Worm (Caenorhabditis elegans) whole organism, L2 larva: Measurements from ENCODE around the gene syx-2.
A peak's percentile ranks its signal among the peaks of the same experiment; 100 is the strongest.
"Not testable (repeated sequence)": the region's sequence is repeated elsewhere in the genome, so short reads cannot be mapped to it uniquely, and the experiment has no call there.

Experiments used
- C34F6.9 ChIP-seq: fragments of 150-350 bp; optimal IDR thresholded peaks from 2 replicates; lab custom pipeline; 2014; ENCODE audit warnings: missing biosample characterization, missing genetic modification characterization
- F13H6.1 ChIP-seq: sonication (generic microtip); optimal IDR thresholded peaks from 2 replicates; lab custom pipeline; 2016; ENCODE audit warnings: missing genetic modification characterization, missing compliant biosample characterization
- R02D3.7 ChIP-seq: fragments of 150-350 bp; optimal IDR thresholded peaks from 2 replicates; lab custom pipeline; 2014; ENCODE audit warnings: missing biosample characterization, missing genetic modification characterization
- Y55F3AM.14 ChIP-seq: fragments of 200-800 bp; sonication (Bioruptor generic); optimal IDR thresholded peaks from 2 replicates; lab custom pipeline; 2018; ENCODE audit warnings: mild to moderate bottlenecking, missing genetic modification characterization, missing compliant biosample characterization
- ZK546.5 ChIP-seq: sonication (generic microtip); optimal IDR thresholded peaks from 2 replicates; lab custom pipeline; 2017; ENCODE audit warnings: missing biosample characterization, missing genetic modification characterization
- alr-1 ChIP-seq: fragments of 150-350 bp; optimal IDR thresholded peaks from 2 replicates; lab custom pipeline; 2014; ENCODE audit warnings: missing biosample characterization, missing genetic modification characterization
- aly-2 ChIP-seq: fragments of 150-350 bp; optimal IDR thresholded peaks from 2 replicates; lab custom pipeline; 2014; ENCODE audit warnings: missing biosample characterization, missing genetic modification characterization
- ama-1 ChIP-seq: fragments of 150-350 bp; optimal IDR thresholded peaks from 2 replicates; lab custom pipeline; 2018; ENCODE audit warnings: inconsistent platforms
- blmp-1 ChIP-seq: sonication (generic microtip); optimal IDR thresholded peaks from 2 replicates; lab custom pipeline; 2017; ENCODE audit warnings: missing genetic modification characterization, mild to moderate bottlenecking, missing compliant biosample characterization, antibody characterized with exemption, moderate library complexity; ENCODE audit not compliant: insufficient read depth
- ceh-16 ChIP-seq: fragments of 150-350 bp; optimal IDR thresholded peaks from 2 replicates; lab custom pipeline; 2014; ENCODE audit warnings: missing biosample characterization, missing genetic modification characterization
- crh-2 ChIP-seq: sonication (generic microtip); optimal IDR thresholded peaks from 2 replicates; lab custom pipeline; 2017; ENCODE audit warnings: missing biosample characterization, missing genetic modification characterization
- egl-27 ChIP-seq: sonication (generic microtip); optimal IDR thresholded peaks from 3 replicates; lab custom pipeline; 2017; ENCODE audit warnings: missing biosample characterization, missing genetic modification reagents, missing genetic modification characterization
- elt-1 ChIP-seq: fragments of 150-350 bp; optimal IDR thresholded peaks from 2 replicates; lab custom pipeline; 2014; ENCODE audit warnings: missing biosample characterization, missing genetic modification characterization
- elt-3 ChIP-seq: sonication (generic microtip); optimal IDR thresholded peaks from 2 replicates; lab custom pipeline; 2017; ENCODE audit warnings: missing biosample characterization, missing genetic modification characterization
- fos-1 ChIP-seq: fragments of 150-350 bp; optimal IDR thresholded peaks from 2 replicates; lab custom pipeline; 2014; ENCODE audit warnings: missing biosample characterization, missing genetic modification characterization
- gmeb-1 ChIP-seq: fragments of 150-350 bp; optimal IDR thresholded peaks from 2 replicates; lab custom pipeline; 2014; ENCODE audit warnings: missing biosample characterization, missing genetic modification characterization
- lin-11 ChIP-seq: fragments of 150-350 bp; sonication (generic microtip); optimal IDR thresholded peaks from 2 replicates; lab custom pipeline; 2014; ENCODE audit warnings: missing biosample characterization, missing genetic modification characterization, inconsistent platforms, mixed read lengths
- lin-13 ChIP-seq: fragments of 150-350 bp; optimal IDR thresholded peaks from 2 replicates; lab custom pipeline; 2014; ENCODE audit warnings: missing biosample characterization, missing genetic modification reagents, missing genetic modification characterization
- lin-39 ChIP-seq: fragments of 150-350 bp; optimal IDR thresholded peaks from 2 replicates; lab custom pipeline; 2014; ENCODE audit warnings: missing biosample characterization, missing genetic modification reagents, missing genetic modification characterization
- lsy-2 ChIP-seq, 2 experiments: fragments of 150-350 bp in 1 of 2; sonication (generic microtip) in 1 of 2; optimal IDR thresholded peaks; 2 replicates each; lab custom pipeline; 2014 to 2017; ENCODE audit warnings: missing biosample characterization in 2 of 2, missing genetic modification characterization in 2 of 2
- mab-5 ChIP-seq: fragments of 150-350 bp; optimal IDR thresholded peaks from 2 replicates; lab custom pipeline; 2014; ENCODE audit warnings: missing biosample characterization, missing genetic modification characterization
- mbf-1 ChIP-seq: sonication (generic microtip); optimal IDR thresholded peaks from 2 replicates; lab custom pipeline; 2017; ENCODE audit warnings: missing biosample characterization, missing genetic modification characterization
- mdl-1 ChIP-seq, 2 experiments: fragments of 150-350 bp in 1 of 2; sonication (generic microtip) in 1 of 2; optimal IDR thresholded peaks; 2 replicates each; lab custom pipeline; 2017; ENCODE audit warnings: missing biosample characterization in 2 of 2, missing genetic modification characterization in 2 of 2
- nhr-10 ChIP-seq: sonication (generic microtip); optimal IDR thresholded peaks from 2 replicates; lab custom pipeline; 2017; ENCODE audit warnings: missing biosample characterization, missing genetic modification characterization
- nhr-11 ChIP-seq: fragments of 150-350 bp; optimal IDR thresholded peaks from 2 replicates; lab custom pipeline; 2014; ENCODE audit warnings: missing biosample characterization, missing genetic modification characterization
- nhr-12 ChIP-seq: fragments of 150-350 bp; optimal IDR thresholded peaks from 2 replicates; lab custom pipeline; 2014; ENCODE audit warnings: missing biosample characterization, missing genetic modification characterization
- nhr-129 ChIP-seq: fragments of 150-350 bp; optimal IDR thresholded peaks from 2 replicates; lab custom pipeline; 2014; ENCODE audit warnings: missing biosample characterization, missing genetic modification characterization
- nhr-21 ChIP-seq: fragments of 150-350 bp; optimal IDR thresholded peaks from 2 replicates; lab custom pipeline; 2014; ENCODE audit warnings: missing biosample characterization, missing genetic modification characterization
- nhr-23 ChIP-seq: fragments of 150-350 bp; optimal IDR thresholded peaks from 2 replicates; lab custom pipeline; 2014; ENCODE audit warnings: missing biosample characterization, missing genetic modification reagents, missing genetic modification characterization
- nhr-237 ChIP-seq: fragments of 150-350 bp; optimal IDR thresholded peaks from 2 replicates; lab custom pipeline; 2014; ENCODE audit warnings: missing biosample characterization, missing genetic modification characterization
- nhr-25 ChIP-seq: fragments of 150-350 bp; sonication (generic microtip); optimal IDR thresholded peaks from 3 replicates; lab custom pipeline; 2014; ENCODE audit warnings: missing biosample characterization, missing genetic modification characterization
- nhr-6 ChIP-seq: fragments of 150-350 bp; optimal IDR thresholded peaks from 2 replicates; lab custom pipeline; 2014; ENCODE audit warnings: missing biosample characterization, missing genetic modification characterization
- nhr-77 ChIP-seq: fragments of 150-350 bp; optimal IDR thresholded peaks from 2 replicates; lab custom pipeline; 2014; ENCODE audit warnings: missing biosample characterization, missing genetic modification characterization
- peb-1 ChIP-seq: fragments of 150-350 bp; optimal IDR thresholded peaks from 2 replicates; lab custom pipeline; 2014; ENCODE audit warnings: missing biosample characterization, missing genetic modification characterization
- sem-4 ChIP-seq: fragments of 150-350 bp; optimal IDR thresholded peaks from 2 replicates; lab custom pipeline; 2014; ENCODE audit warnings: missing biosample characterization, missing genetic modification reagents, missing genetic modification characterization
- skn-1 ChIP-seq: sonication (generic microtip); optimal IDR thresholded peaks from 2 replicates; lab custom pipeline; 2017; ENCODE audit warnings: missing biosample characterization, missing genetic modification characterization
- sma-3 ChIP-seq: sonication (generic microtip); optimal IDR thresholded peaks from 2 replicates; lab custom pipeline; 2016; ENCODE audit warnings: missing genetic modification reagents, missing genetic modification characterization, missing compliant biosample characterization
- sma-9 ChIP-seq, 2 experiments: fragments of 150-350 bp in 1 of 2; sonication (generic microtip) in 1 of 2; optimal IDR thresholded peaks; 2 replicates each; lab custom pipeline; 2014 to 2016; ENCODE audit warnings: missing genetic modification characterization in 2 of 2, mild to moderate bottlenecking in 1 of 2, missing biosample characterization in 1 of 2, missing compliant biosample characterization in 1 of 2, missing genetic modification reagents in 1 of 2, moderate library complexity in 1 of 2
- snpc-4 ChIP-seq: fragments of 150-350 bp; optimal IDR thresholded peaks from 2 replicates; lab custom pipeline; 2014; ENCODE audit warnings: missing biosample characterization, missing genetic modification characterization
- unc-39 ChIP-seq: fragments of 150-350 bp; optimal IDR thresholded peaks from 2 replicates; lab custom pipeline; 2014; ENCODE audit warnings: missing biosample characterization, missing genetic modification characterization
- unc-55 ChIP-seq: fragments of 150-350 bp; sonication (generic microtip); optimal IDR thresholded peaks from 3 replicates; lab custom pipeline; 2014; ENCODE audit warnings: missing biosample characterization, missing genetic modification reagents, missing genetic modification characterization
- zag-1 ChIP-seq: fragments of 150-350 bp; optimal IDR thresholded peaks from 2 replicates; lab custom pipeline; 2014; ENCODE audit warnings: missing biosample characterization, missing genetic modification characterization
- ztf-1 ChIP-seq: fragments of 200-800 bp; sonication (Bioruptor generic); conservative IDR thresholded peaks from 2 replicates; pipeline ENCODE4 v1.3.6; 2022; ENCODE audit warnings: missing genetic modification characterization, missing compliant biosample characterization
- ztf-11 ChIP-seq: sonication (generic microtip); optimal IDR thresholded peaks from 2 replicates; lab custom pipeline; 2017; ENCODE audit warnings: missing biosample characterization, missing genetic modification characterization
- ztf-4 ChIP-seq: fragments of 150-350 bp; optimal IDR thresholded peaks from 2 replicates; lab custom pipeline; 2014; ENCODE audit warnings: missing biosample characterization, missing genetic modification characterization

The syx-2 gene

ce11 chrX:13969257-13969968, 9.5 kb downstream of the syx-2 start (continued):
- TF ChIP-seq crh-2 (tag; lab: Kevin White, UChicago) (peak; percentile 88), sma-9 (GFP tag; optimal IDR thresholded peaks at IDR 0.05; lab: Kevin White, UChicago) (peak; percentile 86), sma-9 (tag; optimal IDR thresholded peaks at IDR 0.05; lab: Kevin White, UChicago) (no peak), nhr-25 (tag; lab: Kevin White, UChicago) (no peak), blmp-1 (tag; lab: Kevin White, UChicago) (peak; percentile 32), ztf-11 (tag; lab: Kevin White, UChicago) (no peak), zag-1 (tag; lab: Kevin White, UChicago) (peak; percentile 76), sem-4 (peak; percentile 85), mdl-1 (tag; optimal IDR thresholded peaks at IDR 0.05; lab: Kevin White, UChicago) (peak; percentile 10 to 82), lin-11 (tag; lab: Kevin White, UChicago) (peak; percentile 49), nhr-129 (tag; lab: Kevin White, UChicago) (peak; percentile 94), elt-3 (tag; lab: Kevin White, UChicago) (no peak), ztf-4 (tag; lab: Kevin White, UChicago) (peak; percentile 59), skn-1 (tag; lab: Kevin White, UChicago) (peak; percentile 55), aly-2 (tag; lab: Kevin White, UChicago) (no peak), nhr-23 (tag; lab: Kevin White, UChicago) (no peak), nhr-11 (no peak), fos-1 (tag; lab: Kevin White, UChicago) (peak; percentile 88), C34F6.9 (tag; lab: Kevin White, UChicago) (peak; percentile 89), nhr-77 (tag; lab: Kevin White, UChicago) (no peak), peb-1 (tag; lab: Kevin White, UChicago) (no peak)

DNA sequence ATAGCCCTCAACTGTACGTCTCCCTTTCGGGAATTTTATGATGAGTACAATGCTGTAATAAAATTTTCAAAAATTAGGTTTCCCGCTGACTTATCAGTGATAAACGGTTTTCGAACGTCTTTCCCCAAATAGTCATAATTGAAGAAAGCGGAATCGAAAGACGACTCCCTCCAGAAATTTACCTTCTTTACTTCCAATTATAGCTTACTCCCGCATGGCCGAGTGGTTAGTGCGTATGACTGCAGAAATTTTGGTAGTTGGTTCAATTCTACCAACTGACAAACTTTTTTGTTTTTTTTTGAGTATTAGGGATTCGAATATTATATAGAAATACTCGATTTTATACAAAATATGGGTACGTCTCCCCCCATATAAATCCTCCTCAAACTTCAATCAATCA, 13.1 kb downstream of the syx-2 start:
- TF ChIP-seq sma-9 (GFP tag; optimal IDR thresholded peaks at IDR 0.05; lab: Kevin White, UChicago), result peak; percentile 7
- not testable (repeated sequence) for TF ChIP-seq sma-9 (tag; optimal IDR thresholded peaks at IDR 0.05; lab: Kevin White, UChicago)

DNA sequence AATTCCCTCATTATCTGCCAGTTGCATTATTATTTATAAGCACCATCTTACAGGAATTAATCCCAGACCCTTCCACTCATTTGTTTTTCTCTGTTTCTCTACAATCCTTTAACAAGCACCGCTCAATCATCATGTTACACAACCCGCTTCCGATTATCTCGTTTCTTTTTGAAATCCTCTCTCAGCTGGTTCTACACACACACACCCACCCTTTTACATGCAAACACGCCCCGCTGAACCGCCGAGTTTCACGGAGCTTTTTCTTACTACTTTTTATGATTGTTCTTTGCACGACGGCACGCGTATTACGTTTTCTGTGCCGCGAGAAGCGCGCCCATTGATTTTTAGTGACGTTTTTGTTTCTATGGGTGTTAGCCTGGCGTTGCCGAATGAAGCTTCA, 13.8 kb downstream of the syx-2 start:
- TF ChIP-seq lin-39, result no peak
- no peak for TF ChIP-seq ceh-16 (tag; lab: Kevin White, UChicago)
- TF ChIP-seq zag-1 (tag; lab: Kevin White, UChicago), result no peak
- no peak for TF ChIP-seq sma-3
- peak; percentile 43 for TF ChIP-seq mab-5 (tag; lab: Kevin White, UChicago)
- TF ChIP-seq crh-2 (tag; lab: Kevin White, UChicago), result peak; percentile 20
- no peak for TF ChIP-seq egl-27 (tag; lab: Kevin White, UChicago)
- TF ChIP-seq elt-1, result no peak
- TF ChIP-seq ZK546.5 (tag; lab: Kevin White, UChicago), result no peak
- no peak for TF ChIP-seq ztf-1
- TF ChIP-seq lsy-2 (tag; optimal IDR thresholded peaks at IDR 0.05; lab: Kevin White, UChicago), result peak in 1 of 2 experiments; percentile 51
- TF ChIP-seq nhr-237 (tag; lab: Kevin White, UChicago), result no peak
- TF ChIP-seq sem-4, result peak; percentile 19
- TF ChIP-seq lin-11 (tag; lab: Kevin White, UChicago), result peak; percentile 31
- TF ChIP-seq snpc-4 (tag; lab: Kevin White, UChicago), result no peak
- no peak for TF ChIP-seq nhr-77 (tag; lab: Kevin White, UChicago)
- TF ChIP-seq F13H6.1 (tag; lab: Kevin White, UChicago), result peak; percentile 68
- no peak for TF ChIP-seq aly-2 (tag; lab: Kevin White, UChicago)
- TF ChIP-seq C34F6.9 (tag; lab: Kevin White, UChicago), result peak; percentile 57
- TF ChIP-seq fos-1 (tag; lab: Kevin White, UChicago), result peak; percentile 16
- TF ChIP-seq alr-1, result no peak
- no peak for TF ChIP-seq mbf-1
- TF ChIP-seq nhr-21 (tag; lab: Kevin White, UChicago), result no peak
- no peak for TF ChIP-seq unc-39
- TF ChIP-seq nhr-6 (tag; lab: Kevin White, UChicago), result no peak
- TF ChIP-seq peb-1 (tag; lab: Kevin White, UChicago), result no peak
- peak; percentile 48 for TF ChIP-seq Y55F3AM.14 (GFP tag; lab: Kevin White, UChicago)
- TF ChIP-seq nhr-11, result no peak
- TF ChIP-seq lin-13 (GFP tag; lab: Kevin White, UChicago), result no peak
- no peak for TF ChIP-seq nhr-12 (tag; lab: Kevin White, UChicago)
- TF ChIP-seq R02D3.7 (tag; lab: Kevin White, UChicago), result no peak
- no peak for TF ChIP-seq gmeb-1 (tag; lab: Kevin White, UChicago)
- TF ChIP-seq elt-3 (tag; lab: Kevin White, UChicago), result no peak
- no peak for TF ChIP-seq ztf-4 (tag; lab: Kevin White, UChicago)
- TF ChIP-seq mdl-1 (tag; optimal IDR thresholded peaks at IDR 0.05; lab: Kevin White, UChicago), result peak in 1 of 2 experiments; percentile 11
- no peak for TF ChIP-seq skn-1 (tag; lab: Kevin White, UChicago)
- no peak for TF ChIP-seq blmp-1 (tag; lab: Kevin White, UChicago)
- TF ChIP-seq sma-9 (GFP tag; optimal IDR thresholded peaks at IDR 0.05; lab: Kevin White, UChicago), result peak; percentile 56
- TF ChIP-seq sma-9 (tag; optimal IDR thresholded peaks at IDR 0.05; lab: Kevin White, UChicago), result no peak
- TF ChIP-seq ama-1, result no peak
- TF ChIP-seq nhr-10 (tag; lab: Kevin White, UChicago), result no peak
- no peak for TF ChIP-seq ztf-11 (tag; lab: Kevin White, UChicago)
- TF ChIP-seq nhr-25 (tag; lab: Kevin White, UChicago), result no peak
- TF ChIP-seq unc-55 (GFP tag; lab: Kevin White, UChicago), result peak; percentile 65
